Worm (Caenorhabditis elegans) whole organism, L4 larva: ENCODE data around the gene C10A4.6.

Experiments
- R02D3.7 ChIP-seq: fragments of 150-350 bp; sonication (generic microtip); optimal IDR thresholded peaks from 3 replicates; lab custom pipeline; 2014; ENCODE audit warnings: missing biosample characterization, missing genetic modification characterization
- rbr-2 ChIP-seq: sonication (generic microtip); optimal IDR thresholded peaks from 2 replicates; lab custom pipeline; 2016; ENCODE audit warnings: missing genotype, missing genetic modification characterization, missing compliant biosample characterization

ce11 chrX:7405393-7405792, 15.0 kb downstream of the C10A4.6 start, which contains the start of gene C10A4.3:
- no peak for TF ChIP-seq rbr-2
- TF ChIP-seq R02D3.7 (tag; lab: Kevin White, UChicago): no peak
